Fruit fly (Drosophila melanogaster): ENCODE results near the gene net.

net gene

DNA sequence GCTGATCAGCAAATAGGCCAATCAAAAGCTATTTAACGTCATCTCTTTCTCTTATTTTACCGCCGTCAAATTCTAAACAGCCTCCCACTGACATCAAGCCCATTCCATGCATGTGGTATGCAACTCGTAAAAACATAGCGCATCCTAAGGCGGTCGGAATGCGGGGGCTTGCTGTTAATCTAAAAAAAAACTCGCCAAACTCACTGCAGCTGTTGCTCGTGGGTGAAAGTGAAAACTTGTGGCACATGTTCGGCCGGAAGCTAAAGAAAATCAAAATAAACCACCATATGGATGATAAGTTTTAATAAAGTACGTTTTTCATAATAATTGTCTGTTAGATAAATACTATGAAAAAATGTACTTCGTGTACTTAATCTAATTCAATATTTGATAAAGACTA lies 6.9 kb upstream of the net start:
- TF ChIP-seq Crg-1 (GFP tag; optimal IDR thresholded peaks at IDR 0.05) = no peak
- no peak for TF ChIP-seq toe (GFP tag; optimal IDR thresholded peaks at IDR 0.05)
- TF ChIP-seq CG33017 (tag; optimal IDR thresholded peaks at IDR 0.05) = no peak
- no peak for TF ChIP-seq CG5204 (GFP tag; optimal IDR thresholded peaks at IDR 0.05)
- no peak for TF ChIP-seq CG12768 (GFP tag; optimal IDR thresholded peaks at IDR 0.05)
- TF ChIP-seq kay (GFP tag; ENCODE audit: borderline replicate concordance) = no peak
- no peak for TF ChIP-seq CG11617 (GFP tag; optimal IDR thresholded peaks at IDR 0.05)
- TF ChIP-seq tj (GFP tag; optimal IDR thresholded peaks at IDR 0.05) = no peak

DNA sequence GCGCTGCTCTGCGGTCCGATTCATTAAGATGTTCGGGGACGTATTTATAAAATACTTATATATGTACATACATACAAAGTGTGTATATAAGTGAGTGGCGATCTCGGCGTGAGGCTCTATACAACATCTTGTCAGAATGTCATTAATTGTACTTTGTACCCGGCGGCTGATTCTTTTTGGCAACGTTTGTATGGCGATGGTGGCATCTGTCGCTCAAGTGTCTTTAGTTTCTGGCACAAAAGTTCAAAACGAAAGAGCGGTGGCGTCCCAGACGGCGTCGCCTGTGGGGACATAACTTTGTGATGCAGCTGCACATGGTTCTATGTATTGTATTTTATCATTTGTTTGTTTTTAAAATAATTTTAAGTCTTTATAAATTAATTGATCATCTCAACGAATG lies 5.8 kb upstream of the net start:
- TF ChIP-seq CG1620 (GFP tag; optimal IDR thresholded peaks at IDR 0.05) (peak; percentile 6), toe (GFP tag; optimal IDR thresholded peaks at IDR 0.05) (peak; percentile 59), CG11617 (GFP tag; optimal IDR thresholded peaks at IDR 0.05) (no peak), CG12768 (GFP tag; optimal IDR thresholded peaks at IDR 0.05) (no peak), Mnt (GFP tag; optimal IDR thresholded peaks at IDR 0.05) (peak; percentile 58)

DNA sequence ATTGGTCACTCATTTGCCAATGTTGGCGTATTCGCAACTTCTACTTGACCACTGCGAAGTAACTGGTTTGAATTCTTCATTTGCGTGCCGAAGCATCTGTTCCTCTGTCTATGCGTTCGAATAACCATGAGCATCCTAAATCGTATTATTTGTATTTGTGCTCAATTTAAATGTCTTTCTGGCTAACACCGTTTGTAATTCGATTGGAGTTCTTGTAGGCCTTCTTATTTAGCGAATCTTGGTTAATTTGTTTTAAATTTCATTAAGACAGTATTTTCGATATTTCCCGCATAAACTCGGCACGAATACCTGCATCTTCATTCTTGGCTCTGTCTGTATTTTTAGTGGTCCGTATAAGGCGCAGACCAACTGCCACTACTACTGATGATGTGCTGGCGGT lies 4.6 kb upstream of the net start:
- TF ChIP-seq tj (GFP tag; optimal IDR thresholded peaks at IDR 0.05) = no peak
- no peak for TF ChIP-seq CG7101 (tag; optimal IDR thresholded peaks at IDR 0.05)
- no peak for TF ChIP-seq CG5204 (GFP tag; optimal IDR thresholded peaks at IDR 0.05)
- TF ChIP-seq toe (GFP tag; optimal IDR thresholded peaks at IDR 0.05) = no peak
- no peak for TF ChIP-seq Clk (GFP tag; optimal IDR thresholded peaks at IDR 0.05)
- no peak for TF ChIP-seq pad (GFP tag; optimal IDR thresholded peaks at IDR 0.05)
- TF ChIP-seq CG12768 (GFP tag; optimal IDR thresholded peaks at IDR 0.05) = no peak
- TF ChIP-seq cnc (optimal IDR thresholded peaks at IDR 0.05) = no peak
- no peak for TF ChIP-seq Hr96 (GFP tag; optimal IDR thresholded peaks at IDR 0.05)
- no peak for TF ChIP-seq cic (GFP tag; optimal IDR thresholded peaks at IDR 0.05)
- no peak for TF ChIP-seq CG1620 (GFP tag; optimal IDR thresholded peaks at IDR 0.05)
- TF ChIP-seq CG14711 (tag; optimal IDR thresholded peaks at IDR 0.05) = no peak
- no peak for TF ChIP-seq CG7045 (GFP tag; optimal IDR thresholded peaks at IDR 0.05)
- no peak for TF ChIP-seq CG11617 (GFP tag; optimal IDR thresholded peaks at IDR 0.05)
- no peak for TF ChIP-seq Crg-1 (GFP tag; optimal IDR thresholded peaks at IDR 0.05)
- no peak for TF ChIP-seq ovo (GFP tag; optimal IDR thresholded peaks at IDR 0.05)
- no peak for TF ChIP-seq bab1 (GFP tag; optimal IDR thresholded peaks at IDR 0.05)
- TF ChIP-seq kay (GFP tag; ENCODE audit: borderline replicate concordance) = no peak
- TF ChIP-seq CG33017 (tag; optimal IDR thresholded peaks at IDR 0.05) = no peak
- TF ChIP-seq Mnt (GFP tag; optimal IDR thresholded peaks at IDR 0.05) = no peak

DNA sequence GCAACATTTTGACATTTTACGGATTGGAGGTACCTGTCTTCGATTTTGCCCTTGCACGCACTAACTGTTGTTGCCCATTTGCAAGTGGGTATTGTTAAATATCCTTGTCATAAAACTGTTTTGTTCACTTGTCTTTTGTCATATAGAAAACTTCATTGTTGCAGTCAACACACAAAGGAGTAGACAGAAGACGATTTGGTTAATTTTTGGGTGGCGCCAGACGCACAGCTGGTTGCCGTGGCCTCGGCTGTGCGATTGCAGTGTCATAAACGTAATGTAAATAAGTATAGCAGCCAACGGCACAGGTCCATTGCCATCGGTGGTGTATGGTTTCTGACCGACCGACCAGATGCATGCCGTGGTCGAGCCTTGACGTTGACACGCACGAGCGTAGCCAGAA lies 4.1 kb upstream of the net start:
- no peak for TF ChIP-seq CG11617 (GFP tag; optimal IDR thresholded peaks at IDR 0.05)
- TF ChIP-seq CG5204 (GFP tag; optimal IDR thresholded peaks at IDR 0.05) = no peak
- no peak for TF ChIP-seq ovo (GFP tag; optimal IDR thresholded peaks at IDR 0.05)
- no peak for TF ChIP-seq Clk (GFP tag; optimal IDR thresholded peaks at IDR 0.05)
- TF ChIP-seq toe (GFP tag; optimal IDR thresholded peaks at IDR 0.05) = no peak

DNA sequence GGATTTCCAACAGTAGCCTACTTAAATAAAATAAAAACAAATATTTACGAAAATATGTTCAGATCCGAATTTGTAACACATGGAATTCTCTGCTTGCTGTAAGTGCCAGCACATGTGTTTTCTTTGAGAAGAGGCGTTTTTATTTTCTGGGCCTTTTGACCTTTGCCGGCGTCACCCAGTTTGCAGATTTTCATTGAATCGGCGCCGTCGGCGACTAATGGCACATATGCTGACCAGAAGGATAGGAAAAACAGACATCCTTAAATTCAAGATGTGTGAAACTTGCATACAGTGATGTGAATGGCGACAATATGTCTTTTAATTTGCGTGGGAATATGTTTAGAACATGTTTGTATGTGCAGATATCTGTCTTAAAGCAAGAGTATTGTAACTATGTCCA lies 2.9 kb upstream of the net start:
- TF ChIP-seq CG33017 (tag; optimal IDR thresholded peaks at IDR 0.05) = no peak
- TF ChIP-seq CG5204 (GFP tag; optimal IDR thresholded peaks at IDR 0.05) = no peak
- no peak for TF ChIP-seq pad (GFP tag; optimal IDR thresholded peaks at IDR 0.05)
- TF ChIP-seq bab1 (GFP tag; optimal IDR thresholded peaks at IDR 0.05) = no peak
- no peak for TF ChIP-seq CG12768 (GFP tag; optimal IDR thresholded peaks at IDR 0.05)
- TF ChIP-seq Mnt (GFP tag; optimal IDR thresholded peaks at IDR 0.05) = no peak
- no peak for TF ChIP-seq Crg-1 (GFP tag; optimal IDR thresholded peaks at IDR 0.05)
- no peak for TF ChIP-seq CG7045 (GFP tag; optimal IDR thresholded peaks at IDR 0.05)
- no peak for TF ChIP-seq CG1620 (GFP tag; optimal IDR thresholded peaks at IDR 0.05)
- TF ChIP-seq Clk (GFP tag; optimal IDR thresholded peaks at IDR 0.05) = no peak
- no peak for TF ChIP-seq cnc (optimal IDR thresholded peaks at IDR 0.05)
- TF ChIP-seq Hr96 (GFP tag; optimal IDR thresholded peaks at IDR 0.05) = no peak
- no peak for TF ChIP-seq toe (GFP tag; optimal IDR thresholded peaks at IDR 0.05)
- TF ChIP-seq tj (GFP tag; optimal IDR thresholded peaks at IDR 0.05) = no peak
- TF ChIP-seq CG7101 (tag; optimal IDR thresholded peaks at IDR 0.05) = no peak

DNA sequence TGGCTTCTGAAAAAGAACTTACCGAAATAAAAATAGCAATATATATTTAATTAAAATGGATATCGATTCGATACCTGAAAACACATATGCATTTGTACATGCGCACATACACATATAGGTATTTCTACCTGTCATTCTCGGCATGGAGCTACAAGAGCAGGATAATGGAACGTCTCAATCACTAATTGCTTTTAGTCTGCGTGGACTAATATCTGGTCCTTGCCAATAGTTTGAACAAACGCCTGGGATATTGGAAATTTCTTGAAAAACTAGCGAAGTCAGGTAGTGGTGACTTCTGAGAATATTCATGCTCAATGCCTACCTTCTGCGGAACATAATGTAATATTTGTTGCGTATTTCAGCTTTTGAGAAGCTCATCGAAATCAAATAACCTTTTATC lies 2.0 kb upstream of the net start:
- TF ChIP-seq bab1 (GFP tag; optimal IDR thresholded peaks at IDR 0.05) (no peak), CG11617 (GFP tag; optimal IDR thresholded peaks at IDR 0.05) (no peak), CG7045 (GFP tag; optimal IDR thresholded peaks at IDR 0.05) (no peak), cic (GFP tag; optimal IDR thresholded peaks at IDR 0.05) (no peak), CG7101 (tag; optimal IDR thresholded peaks at IDR 0.05) (no peak), Crg-1 (GFP tag; optimal IDR thresholded peaks at IDR 0.05) (no peak), CG33017 (tag; optimal IDR thresholded peaks at IDR 0.05) (no peak), ovo (GFP tag; optimal IDR thresholded peaks at IDR 0.05) (no peak), kay (GFP tag; ENCODE audit: borderline replicate concordance) (no peak), Clk (GFP tag; optimal IDR thresholded peaks at IDR 0.05) (no peak), pad (GFP tag; optimal IDR thresholded peaks at IDR 0.05) (no peak)

DNA sequence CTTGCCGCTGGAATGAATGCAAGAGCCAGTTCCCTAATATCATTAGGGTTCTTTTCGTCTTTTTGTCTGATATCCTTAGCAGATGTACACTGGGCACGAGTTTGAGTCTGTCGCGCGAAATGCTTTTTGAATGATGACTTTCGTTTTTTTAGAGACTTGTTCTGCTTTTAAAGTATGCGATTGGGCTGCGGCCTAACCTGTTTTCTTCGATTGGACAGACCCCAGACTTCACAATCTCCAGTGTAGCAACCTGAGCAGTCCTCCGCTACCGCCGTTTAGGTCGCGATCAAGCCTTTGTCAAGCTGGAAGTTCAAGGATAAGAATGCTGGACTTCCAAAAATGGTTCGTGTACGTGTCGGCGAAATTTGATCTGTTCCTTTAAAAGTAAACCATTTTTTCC lies 1.3 kb upstream of the net start:
- TF ChIP-seq CG7045 (GFP tag; optimal IDR thresholded peaks at IDR 0.05) = no peak

DNA sequence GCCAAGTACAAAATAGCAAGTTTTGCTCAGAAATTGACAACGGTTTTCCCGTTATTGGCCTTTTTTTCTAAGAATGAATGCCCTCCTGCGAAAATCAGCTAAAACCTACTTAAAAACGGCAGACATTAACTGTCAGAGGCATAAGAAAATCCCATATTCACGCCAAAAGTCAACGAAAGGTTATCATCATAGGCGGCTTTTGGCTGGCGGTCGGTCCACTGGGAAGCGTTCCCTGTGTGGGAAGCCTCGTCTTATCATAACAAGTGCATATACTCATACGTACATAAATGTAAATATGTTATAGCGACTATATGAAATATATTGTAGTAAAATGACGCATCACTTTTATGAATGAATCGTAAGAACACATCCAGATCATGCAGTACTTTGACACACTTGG lies 1.5 kb downstream of the net start:
- TF ChIP-seq cic (GFP tag; optimal IDR thresholded peaks at IDR 0.05) (peak; percentile 84), tj (GFP tag; optimal IDR thresholded peaks at IDR 0.05) (no peak)

Data from whole organism, adult.